Worm (Caenorhabditis elegans) whole organism, late embryonic: Measurements from ENCODE around the gene spp-21.

ENCODE experiments used
- ets-4 ChIP-seq: sonication (generic microtip); optimal IDR thresholded peaks from 2 replicates; lab custom pipeline; 2016; ENCODE audit warnings: missing genetic modification characterization, missing compliant biosample characterization
- hlh-15 ChIP-seq: sonication (generic microtip); optimal IDR thresholded peaks from 2 replicates; lab custom pipeline; 2016; ENCODE audit warnings: missing genetic modification characterization, missing compliant biosample characterization
- pag-3 ChIP-seq: sonication (generic microtip); optimal IDR thresholded peaks from 2 replicates; lab custom pipeline; 2016; ENCODE audit warnings: missing compliant biosample characterization, missing genetic modification characterization, borderline replicate concordance
- ref-2 ChIP-seq: sonication (generic microtip); optimal IDR thresholded peaks from 2 replicates; lab custom pipeline; 2016; ENCODE audit warnings: missing genetic modification characterization, missing compliant biosample characterization
- tbx-7 ChIP-seq: sonication (generic microtip); optimal IDR thresholded peaks from 2 replicates; lab custom pipeline; 2016; ENCODE audit warnings: missing genotype, missing genetic modification characterization, missing compliant biosample characterization
- unc-3 ChIP-seq, 2 experiments: fragments of 200-800 bp in 1 of 2; sonication (Bioruptor generic) in 1 of 2; sonication (generic microtip) in 1 of 2; conservative IDR thresholded peaks in 1 of 2; optimal IDR thresholded peaks in 1 of 2; 2 replicates each; pipeline versions ENCODE4 v1.3.6 to Lab custom; 2016 to 2022; ENCODE audit warnings: missing compliant biosample characterization in 2 of 2, missing genetic modification characterization in 2 of 2, missing genetic modification reagents in 1 of 2

DNA sequence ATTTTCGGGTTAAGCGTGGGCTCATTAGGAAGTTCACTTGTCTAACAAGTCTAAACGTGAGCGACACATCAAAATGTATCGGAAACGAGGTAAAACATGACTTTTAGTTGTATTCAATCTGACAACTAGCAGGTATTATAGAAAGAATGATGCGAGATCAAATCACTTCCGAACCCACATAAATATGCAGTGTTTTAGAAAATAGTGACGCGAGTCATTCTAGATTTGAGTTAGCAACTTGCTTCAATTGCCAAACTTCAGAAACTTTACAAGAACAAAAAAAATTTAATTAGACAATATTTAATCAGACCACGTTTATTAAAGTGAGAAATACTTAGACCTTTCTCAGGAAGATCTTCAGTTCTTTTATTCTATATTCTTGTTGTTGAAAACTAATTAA, 33.3 kb upstream of the spp-21 start:
- TF ChIP-seq ref-2 (tag; lab: Kevin White, UChicago) (no peak), tbx-7 (no peak), hlh-15 (tag; lab: Kevin White, UChicago) (no peak), ets-4 (tag; lab: Kevin White, UChicago) (no peak), unc-3 (GFP tag; conservative IDR thresholded peaks at IDR 0.05; lab: Robert Waterston, UW) (no peak), unc-3 (tag; optimal IDR thresholded peaks at IDR 0.05; lab: Kevin White, UChicago) (no peak), pag-3 (no peak)
